Fruit fly (Drosophila melanogaster): ENCODE data around the gene Gmd.

dm6 chr2L:4996283-4996922 is 19.6 kb upstream of the Gmd start:
- TF ChIP-seq CG8478 (optimal IDR thresholded peaks at IDR 0.05) (no peak), CTCF (optimal IDR thresholded peaks at IDR 0.05) (no peak)

Data from S2 (cell line).